Worm (Caenorhabditis elegans) whole organism, L4 larva: ENCODE data around the gene T24D5.6.

Source experiments
- F26F4.8 ChIP-seq: fragments of 200-800 bp; sonication (Bioruptor generic); conservative IDR thresholded peaks from 2 replicates; pipeline ENCODE4 v1.3.6; 2022; ENCODE audit warnings: missing genetic modification characterization, missing compliant biosample characterization
- F44E2.7 ChIP-seq: fragments of 200-800 bp; sonication (Bioruptor generic); IDR thresholded peaks from 2 replicates; pipeline ENCODE4 v2.1.2; 2022; ENCODE audit warnings: missing genetic modification characterization, missing compliant biosample characterization
- Y105C5A.15 ChIP-seq: fragments of 200-800 bp; sonication (Bioruptor generic); IDR thresholded peaks from 2 replicates; pipeline ENCODE4 v1.3.6; 2022; ENCODE audit warnings: missing genetic modification characterization, missing compliant biosample characterization
- Y48G9A.11 ChIP-seq: fragments of 200-800 bp; sonication (Bioruptor generic); IDR thresholded peaks from 2 replicates; pipeline ENCODE4 v1.3.6; 2022; ENCODE audit warnings: missing genetic modification reagents, missing genetic modification characterization, missing compliant biosample characterization
- Y75B8A.6 ChIP-seq: fragments of 200-800 bp; sonication (Bioruptor generic); IDR thresholded peaks from 2 replicates; pipeline ENCODE4 v1.3.6; 2022; ENCODE audit warnings: missing genetic modification reagents, missing genetic modification characterization, missing compliant biosample characterization
- aha-1 ChIP-seq: fragments of 150-350 bp; peaks from one replicate; lab custom pipeline; 2014; ENCODE audit warnings: missing biosample characterization, missing genetic modification characterization
- aly-2 ChIP-seq: sonication (generic microtip); optimal IDR thresholded peaks from 2 replicates; lab custom pipeline; 2018; ENCODE audit warnings: missing biosample characterization, missing genetic modification characterization
- ceh-20 ChIP-seq: fragments of 200-800 bp; sonication (Bioruptor generic); IDR thresholded peaks from 2 replicates; pipeline ENCODE4 v1.3.6; 2022; ENCODE audit warnings: missing genetic modification reagents, missing genetic modification characterization, missing compliant biosample characterization
- ceh-28 ChIP-seq: fragments of 150-350 bp; optimal IDR thresholded peaks from 2 replicates; lab custom pipeline; 2014; ENCODE audit warnings: missing biosample characterization, missing genetic modification reagents, missing genetic modification characterization
- daf-12 ChIP-seq: fragments of 150-350 bp; optimal IDR thresholded peaks from 2 replicates; lab custom pipeline; 2014; ENCODE audit warnings: missing biosample characterization, missing genetic modification reagents, missing genetic modification characterization
- daf-16 ChIP-seq, 3 experiments: sonication (generic microtip); optimal IDR thresholded peaks; 2 replicates each; lab custom pipeline; 2016 to 2017; ENCODE audit warnings: missing genetic modification characterization in 3 of 3, missing genetic modification reagents in 3 of 3, mild to moderate bottlenecking in 2 of 3, missing compliant biosample characterization in 2 of 3, missing biosample characterization in 1 of 3, moderate library complexity in 1 of 3
- dmd-9 ChIP-seq: fragments of 200-800 bp; sonication (Bioruptor generic); IDR thresholded peaks from 2 replicates; pipeline ENCODE4 v1.3.6; 2022; ENCODE audit warnings: missing genetic modification reagents, missing genetic modification characterization, missing compliant biosample characterization
- egl-27 ChIP-seq: sonication (generic microtip); optimal IDR thresholded peaks from 3 replicates; lab custom pipeline; 2017; ENCODE audit warnings: missing biosample characterization, missing genetic modification reagents, missing genetic modification characterization
- gei-8 ChIP-seq: fragments of 200-800 bp; sonication (Bioruptor generic); optimal IDR thresholded peaks from 2 replicates; lab custom pipeline; 2018; ENCODE audit warnings: mild to moderate bottlenecking, missing genetic modification characterization, missing compliant biosample characterization
- hlh-11 ChIP-seq: fragments of 200-800 bp; sonication (Bioruptor generic); optimal IDR thresholded peaks from 2 replicates; lab custom pipeline; 2018; ENCODE audit warnings: mild to moderate bottlenecking, missing genetic modification characterization, missing compliant biosample characterization
- hlh-30 ChIP-seq: sonication (generic microtip); optimal IDR thresholded peaks from 2 replicates; lab custom pipeline; 2017; ENCODE audit warnings: antibody characterized with exemption, mild to moderate bottlenecking, missing genetic modification characterization, missing compliant biosample characterization; ENCODE audit not compliant: insufficient read depth
- lim-7 ChIP-seq: fragments of 200-800 bp; sonication (Bioruptor generic); IDR thresholded peaks from 2 replicates; pipeline ENCODE4 v1.3.6; 2022; ENCODE audit warnings: missing genetic modification characterization, missing compliant biosample characterization
- lir-3 ChIP-seq: sonication (generic microtip); optimal IDR thresholded peaks from 2 replicates; lab custom pipeline; 2016; ENCODE audit warnings: mild to moderate bottlenecking, missing genetic modification characterization, missing compliant biosample characterization
- mdt-29 ChIP-seq: fragments of 200-800 bp; sonication (Bioruptor generic); IDR thresholded peaks from 2 replicates; pipeline ENCODE4 v1.3.6; 2022; ENCODE audit warnings: missing genetic modification reagents, missing genetic modification characterization, missing compliant biosample characterization
- mxl-3 ChIP-seq: fragments of 200-800 bp; sonication (Bioruptor generic); optimal IDR thresholded peaks from 2 replicates; lab custom pipeline; 2018; ENCODE audit warnings: mild to moderate bottlenecking, missing genetic modification characterization, missing compliant biosample characterization
- nhr-111 ChIP-seq: fragments of 200-800 bp; sonication (Bioruptor generic); optimal IDR thresholded peaks from 2 replicates; lab custom pipeline; 2018; ENCODE audit warnings: mild to moderate bottlenecking, missing genetic modification characterization, missing compliant biosample characterization
- nhr-28 ChIP-seq: fragments of 150-350 bp; optimal IDR thresholded peaks from 2 replicates; lab custom pipeline; 2014; ENCODE audit warnings: missing biosample characterization, missing genetic modification characterization
- nhr-42 ChIP-seq: fragments of 200-800 bp; sonication (Bioruptor generic); IDR thresholded peaks from 2 replicates; pipeline ENCODE4 v1.3.6; 2022; ENCODE audit warnings: missing genetic modification characterization, missing compliant biosample characterization
- nhr-77 ChIP-seq: fragments of 150-350 bp; optimal IDR thresholded peaks from 2 replicates; lab custom pipeline; 2014; ENCODE audit warnings: missing biosample characterization, missing genetic modification characterization
- php-3 ChIP-seq: fragments of 200-800 bp; sonication (Bioruptor generic); IDR thresholded peaks from 2 replicates; pipeline ENCODE4 v1.3.6; 2022; ENCODE audit warnings: missing genetic modification reagents, missing genetic modification characterization, missing compliant biosample characterization
- rbr-2 ChIP-seq: sonication (generic microtip); optimal IDR thresholded peaks from 2 replicates; lab custom pipeline; 2016; ENCODE audit warnings: missing genotype, missing genetic modification characterization, missing compliant biosample characterization
- set-16 ChIP-seq: fragments of 200-800 bp; sonication (Bioruptor generic); IDR thresholded peaks from 2 replicates; pipeline ENCODE4 v1.3.6; 2022; ENCODE audit warnings: missing genetic modification reagents, missing genetic modification characterization, missing compliant biosample characterization
- unc-130 ChIP-seq: sonication (generic microtip); optimal IDR thresholded peaks from 2 replicates; lab custom pipeline; 2016; ENCODE audit warnings: missing genetic modification reagents, missing genetic modification characterization, missing compliant biosample characterization
- unc-62 ChIP-seq, 3 experiments: fragments of 150-350 bp in 1 of 3; sonication (generic microtip); optimal IDR thresholded peaks in 2 of 3; peaks in 1 of 3; 1 replicate in 1 of 3; 2 replicates in 2 of 3; lab custom pipeline; 2014 to 2017; ENCODE audit warnings: missing biosample characterization in 3 of 3, missing genetic modification characterization in 3 of 3, missing genetic modification reagents in 3 of 3, missing genotype in 1 of 3
- zag-1 ChIP-seq: fragments of 150-350 bp; optimal IDR thresholded peaks from 2 replicates; lab custom pipeline; 2014; ENCODE audit warnings: missing biosample characterization, missing genetic modification characterization
- zfp-2 ChIP-seq: sonication (generic microtip); optimal IDR thresholded peaks from 2 replicates; lab custom pipeline; 2016; ENCODE audit warnings: mild to moderate bottlenecking, missing genetic modification characterization, missing compliant biosample characterization

T24D5.6 gene

ce11 chrX:12563589-12563988, 39.8 kb upstream of the T24D5.6 start (continued):
- TF ChIP-seq lir-3 (tag; lab: Kevin White, UChicago) (peak; percentile 83), mxl-3 (GFP tag; lab: Kevin White, UChicago) (peak; percentile 75), ceh-20 (GFP tag; lab: Robert Waterston, UW) (peak; percentile 86), lim-7 (GFP tag; lab: Robert Waterston, UW) (no peak; the same call in 1 of the 2 replicates), F26F4.8 (GFP tag; lab: Robert Waterston, UW) (peak; percentile 96), nhr-77 (tag; lab: Kevin White, UChicago) (no peak), egl-27 (tag; lab: Kevin White, UChicago) (no peak), daf-16 (GFP tag; optimal IDR thresholded peaks at IDR 0.05; lab: Kevin White, UChicago) (peak; percentile 45 to 95), daf-16 (tag; optimal IDR thresholded peaks at IDR 0.05; lab: Kevin White, UChicago) (peak; percentile 66), zfp-2 (tag; lab: Kevin White, UChicago) (peak; percentile 50), daf-12 (tag; lab: Kevin White, UChicago) (no peak), nhr-28 (tag; lab: Kevin White, UChicago) (peak; percentile 48), ceh-28 (tag; lab: Kevin White, UChicago) (no peak), unc-130 (GFP tag; lab: Kevin White, UChicago) (peak; percentile 36), Y105C5A.15 (GFP tag; lab: Robert Waterston, UW) (peak; percentile 98), hlh-11 (tag; lab: Kevin White, UChicago) (no peak), zag-1 (tag; lab: Kevin White, UChicago) (no peak), Y48G9A.11 (GFP tag; lab: Robert Waterston, UW) (no peak; the same call in 1 of the 2 replicates), aha-1 (tag; lab: Kevin White, UChicago) (peak; percentile 83), Y75B8A.6 (GFP tag; lab: Robert Waterston, UW) (peak; percentile 90), F44E2.7 (GFP tag; lab: Robert Waterston, UW) (peak; percentile 91)

ce11 chrX:12574473-12574872, 28.9 kb upstream of the T24D5.6 start, which contains the start of gene T24D5.1:
TSS of gene T24D5.1 (plus strand) at chrX:12574773.
- TF ChIP-seq hlh-30 (tag; lab: Kevin White, UChicago): no peak
- TF ChIP-seq set-16 (GFP tag; lab: Robert Waterston, UW): no peak
- no peak for TF ChIP-seq nhr-111 (GFP tag; lab: Kevin White, UChicago)
- no peak for TF ChIP-seq gei-8 (GFP tag; lab: Kevin White, UChicago)

ce11 chrX:12578052-12578451, 25.4 kb upstream of the T24D5.6 start:
- TF ChIP-seq set-16 (GFP tag; lab: Robert Waterston, UW): peak; percentile 92

DNA sequence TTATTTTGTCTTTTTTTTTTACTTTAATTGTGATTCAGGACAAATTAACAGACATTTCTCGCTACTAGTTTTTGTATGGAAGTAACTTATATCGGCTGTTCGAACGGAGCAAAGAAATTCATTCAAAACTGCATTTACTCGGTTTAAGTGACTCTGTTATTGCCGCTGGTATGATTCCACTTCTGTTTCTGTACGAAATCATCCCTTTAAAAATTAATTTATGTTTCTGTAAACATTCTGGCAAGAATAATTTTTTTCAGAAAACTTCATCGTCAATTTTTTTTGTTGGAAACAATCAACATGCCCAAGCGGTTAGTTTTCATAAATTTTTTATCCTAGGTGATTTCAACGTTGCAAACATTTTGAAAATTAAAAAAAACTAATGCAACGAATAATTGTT, 23.6 kb upstream of the T24D5.6 start, which contains the start of gene T24D5.3:
Gene T24D5.3, plus strand, starts transcription at position 301 of the 400 bp plus-strand sequence.
- TF ChIP-seq mdt-29 (GFP tag; lab: Robert Waterston, UW) (no peak), dmd-9 (GFP tag; lab: Robert Waterston, UW) (no peak), rbr-2 (tag; lab: Kevin White, UChicago) (no peak), nhr-111 (GFP tag; lab: Kevin White, UChicago) (no peak), php-3 (GFP tag; lab: Robert Waterston, UW) (no peak), aha-1 (tag; lab: Kevin White, UChicago) (no peak), aly-2 (no peak)

- TF ChIP-seq daf-16 (GFP tag; optimal IDR thresholded peaks at IDR 0.05; lab: Kevin White, UChicago): no peak
- TF ChIP-seq daf-16 (tag; optimal IDR thresholded peaks at IDR 0.05; lab: Kevin White, UChicago): no peak
- peak in 1 of 2 experiments; percentile 91 for TF ChIP-seq unc-62 (GFP tag; optimal IDR thresholded peaks at IDR 0.05 in 1 of 2; lab: Kevin White, UChicago)
- no peak for TF ChIP-seq unc-62 (tag; optimal IDR thresholded peaks at IDR 0.05; lab: Kevin White, UChicago)
- TF ChIP-seq nhr-42 (GFP tag; lab: Robert Waterston, UW): no peak
Measured at ce11 chrX:12583497-12583896, 19.9 kb upstream of the T24D5.6 start.
